Fruit fly (Drosophila melanogaster) whole organism, wandering third instar larva: Measurements from ENCODE around the gene Trs33.

Experiments used
- Myc ChIP-seq: fragments of >200 bp; optimal IDR thresholded peaks from 2 replicates; lab custom pipeline; 2017
- h ChIP-seq: fragments of 200-800 bp; sonication (Bioruptor generic); optimal IDR thresholded peaks from 3 replicates; lab custom pipeline; 2016; ENCODE audit warnings: missing biosample characterization, mild to moderate bottlenecking, missing genetic modification characterization

DNA sequence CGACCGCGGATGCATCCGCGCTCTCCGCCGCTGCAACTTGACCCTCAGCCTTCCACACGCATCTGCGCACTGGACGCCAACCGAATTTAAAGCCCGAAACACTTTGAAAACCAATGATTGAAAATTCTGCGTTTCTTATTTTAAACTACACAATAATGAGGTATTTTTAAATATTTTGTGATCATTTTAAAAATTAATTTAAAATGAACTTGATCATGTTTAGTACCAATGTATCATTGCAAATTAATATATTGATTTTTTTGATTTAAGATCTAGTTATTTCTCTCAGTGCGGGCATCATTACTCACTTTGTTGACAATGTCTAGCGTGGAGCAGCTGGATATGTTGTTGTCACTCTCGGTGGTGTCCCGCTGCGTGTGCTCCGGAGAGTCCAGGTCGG is 16.0 kb upstream of the Trs33 start:
- TF ChIP-seq h: no peak
- TF ChIP-seq Myc: no peak
